Worm (Caenorhabditis elegans): ENCODE data around the gene F18A11.3.

Gene F18A11.3

ce11 chrII:12994009-12994788 lies 42.4 kb downstream of the F18A11.3 start:
- TF ChIP-seq cog-1 (tag; optimal IDR thresholded peaks at IDR 0.05) (no peak), med-1 (GFP tag; optimal IDR thresholded peaks at IDR 0.05; ENCODE audit: insufficient read depth) (no peak), flt-1 (GFP tag; IDR thresholded peaks at IDR 0.05) (no peak), T22C8.4 (GFP tag; IDR thresholded peaks at IDR 0.05) (no peak), ztf-29 (GFP tag; IDR thresholded peaks at IDR 0.05) (no peak), tab-1 (GFP tag; IDR thresholded peaks at IDR 0.05) (no peak), ztf-23 (GFP tag; IDR thresholded peaks at IDR 0.05) (no peak), klf-2 (GFP tag; conservative IDR thresholded peaks at IDR 0.05) (no peak), ref-1 (GFP tag; conservative IDR thresholded peaks at IDR 0.05) (no peak)

- no peak for TF ChIP-seq ref-1 (GFP tag; conservative IDR thresholded peaks at IDR 0.05)
- TF ChIP-seq med-1 (GFP tag; optimal IDR thresholded peaks at IDR 0.05; ENCODE audit: insufficient read depth) = no peak
- no peak for TF ChIP-seq tab-1 (GFP tag; IDR thresholded peaks at IDR 0.05)
- TF ChIP-seq flt-1 (GFP tag; IDR thresholded peaks at IDR 0.05) = no peak
- TF ChIP-seq ztf-23 (GFP tag; IDR thresholded peaks at IDR 0.05) = no peak
- TF ChIP-seq T22C8.4 (GFP tag; IDR thresholded peaks at IDR 0.05) = no peak
- TF ChIP-seq ztf-29 (GFP tag; IDR thresholded peaks at IDR 0.05) = no peak
- no peak for TF ChIP-seq cog-1 (tag; optimal IDR thresholded peaks at IDR 0.05)
- no peak for TF ChIP-seq klf-2 (GFP tag; conservative IDR thresholded peaks at IDR 0.05)
Measured at ce11 chrII:12992980-12993379, 43.7 kb downstream of the F18A11.3 start.

- TF ChIP-seq med-1 (GFP tag; optimal IDR thresholded peaks at IDR 0.05; ENCODE audit: insufficient read depth) (no peak), T22C8.4 (GFP tag; IDR thresholded peaks at IDR 0.05) (no peak), ztf-29 (GFP tag; IDR thresholded peaks at IDR 0.05) (no peak), flt-1 (GFP tag; IDR thresholded peaks at IDR 0.05) (no peak), ref-1 (GFP tag; conservative IDR thresholded peaks at IDR 0.05) (no peak), cog-1 (tag; optimal IDR thresholded peaks at IDR 0.05) (no peak), ztf-23 (GFP tag; IDR thresholded peaks at IDR 0.05) (no peak), klf-2 (GFP tag; conservative IDR thresholded peaks at IDR 0.05) (no peak), tab-1 (GFP tag; IDR thresholded peaks at IDR 0.05) (no peak)
Measured at ce11 chrII:12992193-12992592, 44.4 kb downstream of the F18A11.3 start.

ce11 chrII:12991594-12991993 lies 45.0 kb downstream of the F18A11.3 start:
- no peak for TF ChIP-seq flt-1 (GFP tag; IDR thresholded peaks at IDR 0.05)
- no peak for TF ChIP-seq tab-1 (GFP tag; IDR thresholded peaks at IDR 0.05)
- TF ChIP-seq ref-1 (GFP tag; conservative IDR thresholded peaks at IDR 0.05) = no peak
- TF ChIP-seq med-1 (GFP tag; optimal IDR thresholded peaks at IDR 0.05; ENCODE audit: insufficient read depth) = no peak
- TF ChIP-seq klf-2 (GFP tag; conservative IDR thresholded peaks at IDR 0.05) = no peak
- TF ChIP-seq T22C8.4 (GFP tag; IDR thresholded peaks at IDR 0.05) = no peak
- no peak for TF ChIP-seq cog-1 (tag; optimal IDR thresholded peaks at IDR 0.05)
- TF ChIP-seq ztf-23 (GFP tag; IDR thresholded peaks at IDR 0.05) = no peak
- no peak for TF ChIP-seq ztf-29 (GFP tag; IDR thresholded peaks at IDR 0.05)

ce11 chrII:12990964-12991593 lies 45.6 kb downstream of the F18A11.3 start:
- TF ChIP-seq ztf-23 (GFP tag; IDR thresholded peaks at IDR 0.05) = no peak
- no peak for TF ChIP-seq klf-2 (GFP tag; conservative IDR thresholded peaks at IDR 0.05)
- no peak for TF ChIP-seq T22C8.4 (GFP tag; IDR thresholded peaks at IDR 0.05)
- TF ChIP-seq ztf-29 (GFP tag; IDR thresholded peaks at IDR 0.05) = no peak; the same call in 1 of the 2 replicates
- no peak for TF ChIP-seq med-1 (GFP tag; optimal IDR thresholded peaks at IDR 0.05; ENCODE audit: insufficient read depth)
- TF ChIP-seq cog-1 (tag; optimal IDR thresholded peaks at IDR 0.05) = no peak
- no peak for TF ChIP-seq tab-1 (GFP tag; IDR thresholded peaks at IDR 0.05)
- no peak for TF ChIP-seq ref-1 (GFP tag; conservative IDR thresholded peaks at IDR 0.05)
- no peak for TF ChIP-seq flt-1 (GFP tag; IDR thresholded peaks at IDR 0.05)

- TF ChIP-seq T22C8.4 (GFP tag; IDR thresholded peaks at IDR 0.05) = no peak
- TF ChIP-seq flt-1 (GFP tag; IDR thresholded peaks at IDR 0.05) = no peak
- TF ChIP-seq ztf-23 (GFP tag; IDR thresholded peaks at IDR 0.05) = no peak
- TF ChIP-seq klf-2 (GFP tag; conservative IDR thresholded peaks at IDR 0.05) = no peak
- TF ChIP-seq ztf-29 (GFP tag; IDR thresholded peaks at IDR 0.05) = no peak
- TF ChIP-seq cog-1 (tag; optimal IDR thresholded peaks at IDR 0.05) = no peak
- TF ChIP-seq med-1 (GFP tag; optimal IDR thresholded peaks at IDR 0.05; ENCODE audit: insufficient read depth) = no peak
- TF ChIP-seq ref-1 (GFP tag; conservative IDR thresholded peaks at IDR 0.05) = no peak
- no peak for TF ChIP-seq tab-1 (GFP tag; IDR thresholded peaks at IDR 0.05)
Measured at ce11 chrII:12990191-12990590, 46.5 kb downstream of the F18A11.3 start.

- TF ChIP-seq klf-2 (GFP tag; conservative IDR thresholded peaks at IDR 0.05) = no peak
- TF ChIP-seq ztf-23 (GFP tag; IDR thresholded peaks at IDR 0.05) = 0 out of 2 replicates have a peak, but pooled peaks have one; percentile 18
- no peak for TF ChIP-seq tab-1 (GFP tag; IDR thresholded peaks at IDR 0.05)
- TF ChIP-seq med-1 (GFP tag; optimal IDR thresholded peaks at IDR 0.05; ENCODE audit: insufficient read depth) = no peak
- TF ChIP-seq flt-1 (GFP tag; IDR thresholded peaks at IDR 0.05) = no peak
- no peak for TF ChIP-seq ztf-29 (GFP tag; IDR thresholded peaks at IDR 0.05)
Measured at ce11 chrII:12987799-12988198, 48.8 kb downstream of the F18A11.3 start.

Data from whole organism, midembryonic.